Fruit fly (Drosophila melanogaster): Measurements from ENCODE around the gene CG14082.

CG14082 gene

dm6 chr3L:19170426-19170825 is 31.7 kb upstream of the CG14082 start:
- TF ChIP-seq fru (GFP tag; optimal IDR thresholded peaks at IDR 0.05) (peak; percentile 56), dl (GFP tag; optimal IDR thresholded peaks at IDR 0.05; ENCODE audit: insufficient read depth in 1 of 2, partially characterized antibody in 2 of 2) (peak; percentile 84 to 94), sv (GFP tag; optimal IDR thresholded peaks at IDR 0.05) (no peak), Abd-B (GFP tag; optimal IDR thresholded peaks at IDR 0.05) (no peak), CG32264 (GFP tag; optimal IDR thresholded peaks at IDR 0.05) (no peak), Hnf4 (GFP tag; optimal IDR thresholded peaks at IDR 0.05) (peak; percentile 46), Myc (optimal IDR thresholded peaks at IDR 0.05) (no peak), Dif (GFP tag; optimal IDR thresholded peaks at IDR 0.05; ENCODE audit: partially characterized antibody) (peak; percentile 95), Sp1 (GFP tag; optimal IDR thresholded peaks at IDR 0.05) (peak; percentile 30), psq (GFP tag; optimal IDR thresholded peaks at IDR 0.05) (no peak), ey (GFP tag; optimal IDR thresholded peaks at IDR 0.05) (no peak), pan (optimal IDR thresholded peaks at IDR 0.05) (no peak), jim (GFP tag; optimal IDR thresholded peaks at IDR 0.05) (peak; percentile 36), h (GFP tag; optimal IDR thresholded peaks at IDR 0.05) (peak; percentile 61), HLH106 (tag; optimal IDR thresholded peaks at IDR 0.05) (peak; percentile 11), rgr (GFP tag; optimal IDR thresholded peaks at IDR 0.05) (peak; percentile 33), Hr83 (GFP tag; optimal IDR thresholded peaks at IDR 0.05; ENCODE audit: poor library complexity, severe bottlenecking) (peak; percentile 92), Vsx2 (GFP tag; optimal IDR thresholded peaks at IDR 0.05; ENCODE audit: partially characterized antibody) (peak; percentile 91), GATAd (GFP tag; optimal IDR thresholded peaks at IDR 0.05) (no peak), OdsH (GFP tag; optimal IDR thresholded peaks at IDR 0.05) (peak; percentile 20), Dfd (GFP tag; optimal IDR thresholded peaks at IDR 0.05) (no peak), Jra (GFP tag; optimal IDR thresholded peaks at IDR 0.05) (no peak), foxo (GFP tag; optimal IDR thresholded peaks at IDR 0.05) (peak in 1 of 2 experiments; percentile 45), Mio (GFP tag; optimal IDR thresholded peaks at IDR 0.05) (no peak), tai (GFP tag; optimal IDR thresholded peaks at IDR 0.05) (no peak), br (GFP tag; optimal IDR thresholded peaks at IDR 0.05) (peak; percentile 49), Rel (GFP tag; optimal IDR thresholded peaks at IDR 0.05) (no peak), Rel (tag; optimal IDR thresholded peaks at IDR 0.05) (peak; percentile 43), dmrt93B (GFP tag; optimal IDR thresholded peaks at IDR 0.05) (no peak)

dm6 chr3L:19168717-19169436 is 30.1 kb upstream of the CG14082 start:
- TF ChIP-seq OdsH (GFP tag; optimal IDR thresholded peaks at IDR 0.05), result no peak
- TF ChIP-seq Dfd (GFP tag; optimal IDR thresholded peaks at IDR 0.05), result no peak
- TF ChIP-seq Hr83 (GFP tag; optimal IDR thresholded peaks at IDR 0.05; ENCODE audit: poor library complexity, severe bottlenecking), result peak; percentile 23
- TF ChIP-seq dl (GFP tag; optimal IDR thresholded peaks at IDR 0.05; ENCODE audit: insufficient read depth in 1 of 2, partially characterized antibody in 2 of 2), result no peak
- peak; percentile 53 for TF ChIP-seq h (GFP tag; optimal IDR thresholded peaks at IDR 0.05)
- TF ChIP-seq HLH106 (tag; optimal IDR thresholded peaks at IDR 0.05), result no peak
- no peak for TF ChIP-seq Sp1 (GFP tag; optimal IDR thresholded peaks at IDR 0.05)
- no peak for TF ChIP-seq Rel (GFP tag; optimal IDR thresholded peaks at IDR 0.05)
- TF ChIP-seq Rel (tag; optimal IDR thresholded peaks at IDR 0.05), result peak; percentile 86

- peak; percentile 66 for TF ChIP-seq OdsH (GFP tag; optimal IDR thresholded peaks at IDR 0.05)
- peak; percentile 62 for TF ChIP-seq h (GFP tag; optimal IDR thresholded peaks at IDR 0.05)
- TF ChIP-seq dmrt93B (GFP tag; optimal IDR thresholded peaks at IDR 0.05), result peak; percentile 72
- TF ChIP-seq br (GFP tag; optimal IDR thresholded peaks at IDR 0.05), result peak; percentile 13
- TF ChIP-seq Dfd (GFP tag; optimal IDR thresholded peaks at IDR 0.05), result no peak
- TF ChIP-seq Abd-B (GFP tag; optimal IDR thresholded peaks at IDR 0.05), result no peak
- no peak for TF ChIP-seq lola (GFP tag; optimal IDR thresholded peaks at IDR 0.05)
- no peak for TF ChIP-seq Hnf4 (GFP tag; optimal IDR thresholded peaks at IDR 0.05)
- no peak for TF ChIP-seq Rel (GFP tag; optimal IDR thresholded peaks at IDR 0.05)
- no peak for TF ChIP-seq Rel (tag; optimal IDR thresholded peaks at IDR 0.05)
- TF ChIP-seq CG9705 (GFP tag; optimal IDR thresholded peaks at IDR 0.05), result no peak
- peak; percentile 84 for TF ChIP-seq psq (GFP tag; optimal IDR thresholded peaks at IDR 0.05)
- no peak for TF ChIP-seq pan (optimal IDR thresholded peaks at IDR 0.05)
- peak; percentile 80 for TF ChIP-seq Sp1 (GFP tag; optimal IDR thresholded peaks at IDR 0.05)
- no peak for TF ChIP-seq tai (GFP tag; optimal IDR thresholded peaks at IDR 0.05)
- TF ChIP-seq ey (GFP tag; optimal IDR thresholded peaks at IDR 0.05), result peak; percentile 20
- peak; percentile 34 for TF ChIP-seq woc (GFP tag; optimal IDR thresholded peaks at IDR 0.05)
- TF ChIP-seq foxo (GFP tag; optimal IDR thresholded peaks at IDR 0.05), result peak in 1 of 2 experiments; percentile 82
- no peak for TF ChIP-seq sage (GFP tag; optimal IDR thresholded peaks at IDR 0.05)
- TF ChIP-seq brk (GFP tag; optimal IDR thresholded peaks at IDR 0.05), result peak; percentile 70
- no peak for TF ChIP-seq Jra (GFP tag; optimal IDR thresholded peaks at IDR 0.05)
- peak; percentile 26 for TF ChIP-seq Vsx2 (GFP tag; optimal IDR thresholded peaks at IDR 0.05; ENCODE audit: partially characterized antibody)
- TF ChIP-seq sv (GFP tag; optimal IDR thresholded peaks at IDR 0.05), result no peak
- no peak for TF ChIP-seq GATAd (GFP tag; optimal IDR thresholded peaks at IDR 0.05)
- peak; percentile 63 for TF ChIP-seq rgr (GFP tag; optimal IDR thresholded peaks at IDR 0.05)
- no peak for TF ChIP-seq CrebA (GFP tag; optimal IDR thresholded peaks at IDR 0.05; ENCODE audit: borderline replicate concordance)
- TF ChIP-seq usp (GFP tag; optimal IDR thresholded peaks at IDR 0.05), result no peak
- TF ChIP-seq CG32264 (GFP tag; optimal IDR thresholded peaks at IDR 0.05), result no peak
- peak; percentile 71 for TF ChIP-seq fru (GFP tag; optimal IDR thresholded peaks at IDR 0.05)
- TF ChIP-seq HLH106 (tag; optimal IDR thresholded peaks at IDR 0.05), result peak; percentile 77
- TF ChIP-seq dsf (GFP tag; optimal IDR thresholded peaks at IDR 0.05; ENCODE audit: borderline replicate concordance), result no peak
- no peak for TF ChIP-seq Dif (GFP tag; optimal IDR thresholded peaks at IDR 0.05; ENCODE audit: partially characterized antibody)
- TF ChIP-seq Myc (optimal IDR thresholded peaks at IDR 0.05), result no peak
- TF ChIP-seq jim (GFP tag; optimal IDR thresholded peaks at IDR 0.05), result no peak
- TF ChIP-seq Hr83 (GFP tag; optimal IDR thresholded peaks at IDR 0.05; ENCODE audit: poor library complexity, severe bottlenecking), result no peak
- no peak for TF ChIP-seq N (GFP tag; optimal IDR thresholded peaks at IDR 0.05)
- TF ChIP-seq Mio (GFP tag; optimal IDR thresholded peaks at IDR 0.05), result no peak
These were observed 29.0 kb upstream of the CG14082 start for dm6 chr3L:19167668-19168354.

All from whole organism, wandering third instar larva.